Worm (Caenorhabditis elegans): ENCODE results near the gene ZC376.8.

Gene ZC376.8

DNA sequence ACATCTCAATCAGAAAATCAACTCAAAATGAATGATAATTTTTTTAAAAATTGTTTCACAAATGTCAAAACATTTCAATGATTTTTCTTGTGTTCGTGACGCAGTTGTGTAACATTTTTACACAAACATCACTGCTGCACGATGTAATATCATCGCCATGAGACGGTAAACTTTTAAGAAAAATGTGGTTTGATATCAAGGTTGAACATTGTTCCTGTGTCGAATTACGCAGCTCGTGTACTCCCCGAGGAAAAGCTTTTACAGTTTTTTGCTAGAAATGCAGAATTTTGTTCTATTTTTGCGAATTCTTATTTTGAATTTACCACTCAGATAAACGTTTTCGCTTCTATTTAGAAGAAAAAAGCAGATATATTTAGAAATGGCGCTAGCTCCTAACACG lies 17.6 kb downstream of the ZC376.8 start (continued):
- peak; percentile 78 for TF ChIP-seq chd-7 (tag; optimal IDR thresholded peaks at IDR 0.05)
- no peak for TF ChIP-seq ceh-91 (GFP tag; IDR thresholded peaks at IDR 0.05)
- peak; percentile 39; the same call in 1 of the 2 replicates for TF ChIP-seq Y56A3A.18 (GFP tag; IDR thresholded peaks at IDR 0.05)
- TF ChIP-seq F37B4.10 (GFP tag; IDR thresholded peaks at IDR 0.05): no peak
- TF ChIP-seq dpl-1 (GFP tag; optimal IDR thresholded peaks at IDR 0.05): no peak

DNA sequence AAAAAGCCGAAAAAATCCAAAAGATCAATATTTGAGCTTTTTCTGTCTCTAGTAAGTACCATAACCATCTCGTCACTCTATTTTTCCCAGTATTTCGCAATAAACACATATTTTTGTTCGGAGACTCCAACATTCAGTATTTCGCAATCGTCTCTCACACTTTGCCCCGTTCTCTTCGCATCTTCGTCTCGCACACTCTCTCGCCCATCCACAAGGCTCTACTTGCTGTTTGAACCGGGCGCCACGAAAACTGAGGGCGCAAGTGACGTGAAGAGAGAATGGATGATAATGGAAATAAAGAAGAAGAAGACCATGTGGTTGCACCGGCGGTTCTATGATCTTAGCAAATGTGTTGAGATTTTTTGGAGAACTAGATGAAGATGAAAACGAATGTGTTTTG lies 20.0 kb downstream of the ZC376.8 start:
- TF ChIP-seq hrde-1 (tag; optimal IDR thresholded peaks at IDR 0.05; ENCODE audit: borderline replicate concordance): no peak
- TF ChIP-seq F49E8.2 (tag; optimal IDR thresholded peaks at IDR 0.05; ENCODE audit: insufficient read depth): no peak
- TF ChIP-seq zim-3 (tag; optimal IDR thresholded peaks at IDR 0.05): no peak
- peak; percentile 41 for TF ChIP-seq athp-1 (tag; optimal IDR thresholded peaks at IDR 0.05)
- TF ChIP-seq snpc-1.1 (tag; optimal IDR thresholded peaks at IDR 0.05; ENCODE audit: insufficient read depth): no peak
- TF ChIP-seq lin-54 (GFP tag; optimal IDR thresholded peaks at IDR 0.05): peak; percentile 67
- peak; percentile 35 for TF ChIP-seq die-1 (tag; optimal IDR thresholded peaks at IDR 0.05)
- peak; percentile 87 for TF ChIP-seq chd-7 (tag; optimal IDR thresholded peaks at IDR 0.05)
- TF ChIP-seq repo-1 (tag; optimal IDR thresholded peaks at IDR 0.05): peak; percentile 15
- TF ChIP-seq atf-7 (tag; optimal IDR thresholded peaks at IDR 0.05): peak; percentile 93
- TF ChIP-seq K11D2.4 (GFP tag; IDR thresholded peaks at IDR 0.05): peak; percentile 80
- TF ChIP-seq C17E4.6 (GFP tag; IDR thresholded peaks at IDR 0.05): no peak
- peak; percentile 76 for TF ChIP-seq let-526 (GFP tag; IDR thresholded peaks at IDR 0.05)
- TF ChIP-seq B0336.3 (GFP tag; IDR thresholded peaks at IDR 0.05): peak; percentile 83
- TF ChIP-seq ceh-100 (GFP tag; IDR thresholded peaks at IDR 0.05): peak; percentile 63
- TF ChIP-seq fkh-3 (tag; optimal IDR thresholded peaks at IDR 0.05): no peak
- peak in 1 of 3 experiments; percentile 84 for TF ChIP-seq lin-35 (GFP tag; optimal IDR thresholded peaks at IDR 0.05)
- TF ChIP-seq ztf-26 (tag; optimal IDR thresholded peaks at IDR 0.05): peak; percentile 83
- peak; percentile 29 for TF ChIP-seq snpc-1.3 (tag; optimal IDR thresholded peaks at IDR 0.05; ENCODE audit: insufficient read depth)
- TF ChIP-seq egl-44 (GFP tag; IDR thresholded peaks at IDR 0.05): no peak
- TF ChIP-seq nhr-90 (tag; optimal IDR thresholded peaks at IDR 0.05): peak; percentile 65
- 0 out of 2 replicates have a peak, but pooled peaks have one; percentile 51 for TF ChIP-seq ekl-4 (GFP tag; IDR thresholded peaks at IDR 0.05)
- no peak for TF ChIP-seq madf-8 (GFP tag; conservative IDR thresholded peaks at IDR 0.05)
- peak; percentile 97 for TF ChIP-seq attf-5 (GFP tag; optimal IDR thresholded peaks at IDR 0.05)
- peak; percentile 77 for TF ChIP-seq ztf-18 (tag; optimal IDR thresholded peaks at IDR 0.05)
- TF ChIP-seq K12H6.12 (tag; optimal IDR thresholded peaks at IDR 0.05): peak; percentile 97
- TF ChIP-seq somi-1 (GFP tag; optimal IDR thresholded peaks at IDR 0.05): peak; percentile 94
- no peak for TF ChIP-seq dpff-1 (tag; optimal IDR thresholded peaks at IDR 0.05)
- peak; percentile 78 for TF ChIP-seq mcd-1 (GFP tag; IDR thresholded peaks at IDR 0.05)
- no peak for TF ChIP-seq bed-1 (GFP tag; IDR thresholded peaks at IDR 0.05)
- TF ChIP-seq nhr-120 (GFP tag; IDR thresholded peaks at IDR 0.05): no peak
- TF ChIP-seq pha-4 (tag; optimal IDR thresholded peaks at IDR 0.05): peak; percentile 96
- peak; percentile 20; the same call in 1 of the 2 replicates for TF ChIP-seq lir-1 (GFP tag; conservative IDR thresholded peaks at IDR 0.05)
- TF ChIP-seq tlf-1 (GFP tag; optimal IDR thresholded peaks at IDR 0.05): peak; percentile 68
- peak; percentile 36 for TF ChIP-seq unc-62 (GFP tag; optimal IDR thresholded peaks at IDR 0.05)
- peak; percentile 90 for TF ChIP-seq lin-40 (tag; optimal IDR thresholded peaks at IDR 0.05)
- no peak for TF ChIP-seq egl-18 (GFP tag; IDR thresholded peaks at IDR 0.05)
- no peak for TF ChIP-seq snpc-3.4 (tag; optimal IDR thresholded peaks at IDR 0.05)
- no peak for TF ChIP-seq sea-2 (GFP tag; IDR thresholded peaks at IDR 0.05)
- peak; percentile 19 for TF ChIP-seq F22D6.2 (tag; optimal IDR thresholded peaks at IDR 0.05)
- TF ChIP-seq nhr-80 (tag; optimal IDR thresholded peaks at IDR 0.05): peak; percentile 95
- TF ChIP-seq lin-26 (GFP tag; IDR thresholded peaks at IDR 0.05): peak; percentile 66; the same call in 1 of the 2 replicates
- peak; percentile 86 for TF ChIP-seq ceh-27 (GFP tag; optimal IDR thresholded peaks at IDR 0.05)

Measured in whole organism, young adult.